Worm (Caenorhabditis elegans) whole organism, mixed stage, embryonic: ENCODE data around the gene srx-64.

ENCODE experiments used
- drap-1 ChIP-seq: fragments of 200-800 bp; sonication (Bioruptor generic); optimal IDR thresholded peaks from 3 replicates; lab custom pipeline; 2018; ENCODE audit warnings: mild to moderate bottlenecking, missing genetic modification characterization, missing compliant biosample characterization
- elt-1 ChIP-seq: sonication (generic microtip); optimal IDR thresholded peaks from 2 replicates; lab custom pipeline; 2017; ENCODE audit warnings: missing genetic modification characterization, mild to moderate bottlenecking, missing compliant biosample characterization, antibody characterized with exemption, moderate library complexity, borderline replicate concordance; ENCODE audit not compliant: insufficient read depth
- elt-3 ChIP-seq: fragments of 150-350 bp; optimal IDR thresholded peaks from 2 replicates; lab custom pipeline; 2014; ENCODE audit warnings: missing biosample characterization, missing genetic modification characterization
- mab-5 ChIP-seq: fragments of 150-350 bp; optimal IDR thresholded peaks from 2 replicates; lab custom pipeline; 2014; ENCODE audit warnings: missing biosample characterization, missing genetic modification characterization
- nhr-2 ChIP-seq: fragments of 150-350 bp; optimal IDR thresholded peaks from 2 replicates; lab custom pipeline; 2014; ENCODE audit warnings: missing biosample characterization, missing genetic modification characterization
- pha-4 ChIP-seq: fragments of 150-350 bp; optimal IDR thresholded peaks from 2 replicates; lab custom pipeline; 2018; ENCODE audit warnings: missing biosample characterization, missing genetic modification reagents, missing genetic modification characterization
- snpc-4 ChIP-seq: fragments of 150-350 bp; optimal IDR thresholded peaks from 2 replicates; lab custom pipeline; 2014; ENCODE audit warnings: missing biosample characterization, missing genetic modification characterization
- sptf-1 ChIP-seq: sonication (generic microtip); optimal IDR thresholded peaks from 2 replicates; lab custom pipeline; 2017; ENCODE audit warnings: mild to moderate bottlenecking, missing genetic modification characterization, moderate library complexity, missing compliant biosample characterization
- unc-39 ChIP-seq: fragments of 150-350 bp; optimal IDR thresholded peaks from 2 replicates; lab custom pipeline; 2014; ENCODE audit warnings: missing biosample characterization, missing genetic modification characterization
- unc-62 ChIP-seq: fragments of 150-350 bp; optimal IDR thresholded peaks from 2 replicates; lab custom pipeline; 2014; ENCODE audit warnings: missing biosample characterization, missing genetic modification reagents, missing genetic modification characterization

ce11 chrV:3941860-3942259, 12.7 kb downstream of the srx-64 start, which contains the start of gene cyp-35B2:
- TF ChIP-seq unc-39 = no peak
- no peak for TF ChIP-seq pha-4 (tag; lab: Kevin White, UChicago)
- TF ChIP-seq nhr-2 (tag; lab: Kevin White, UChicago) = no peak
- TF ChIP-seq sptf-1 (tag; lab: Kevin White, UChicago) = no peak
- TF ChIP-seq snpc-4 = no peak
- TF ChIP-seq unc-62 (GFP tag; lab: Kevin White, UChicago) = no peak
- TF ChIP-seq drap-1 (GFP tag; lab: Kevin White, UChicago) = no peak
- no peak for TF ChIP-seq elt-1 (tag; lab: Kevin White, UChicago)
- no peak for TF ChIP-seq mab-5 (tag; lab: Kevin White, UChicago)
- TF ChIP-seq elt-3 (tag; lab: Kevin White, UChicago) = no peak
